Fruit fly (Drosophila melanogaster): ENCODE results near the gene nod.

dm6 chrX:11544110-11544950 lies 36.2 kb upstream of the nod start:
- no peak for TF ChIP-seq CG8478 (optimal IDR thresholded peaks at IDR 0.05)
- TF ChIP-seq CTCF (optimal IDR thresholded peaks at IDR 0.05), result no peak

Measured in S2 (cell line).